Worm (Caenorhabditis elegans) whole organism, young adult: ENCODE data around the gene R160.14.

Experiments used
- B0035.1 ChIP-seq: sonication (generic microtip); optimal IDR thresholded peaks from 2 replicates; lab custom pipeline; 2016; ENCODE audit warnings: missing genetic modification characterization, mild to moderate bottlenecking, missing compliant biosample characterization, missing genotype, missing genetic modification reagents
- B0261.1 ChIP-seq: sonication (generic microtip); optimal IDR thresholded peaks from 2 replicates; lab custom pipeline; 2016; ENCODE audit warnings: mild to moderate bottlenecking, missing genetic modification characterization, moderate library complexity, missing compliant biosample characterization
- C06A6.2 ChIP-seq: fragments of 200-800 bp; sonication (Bioruptor generic); conservative IDR thresholded peaks from 2 replicates; pipeline ENCODE4 v1.3.6; 2022; ENCODE audit warnings: missing genetic modification characterization, missing compliant biosample characterization
- F39B2.1 ChIP-seq: fragments of 200-800 bp; sonication (Bioruptor generic); IDR thresholded peaks from 2 replicates; pipeline ENCODE4 v1.3.6; 2022; ENCODE audit warnings: missing genetic modification reagents, missing genetic modification characterization, missing compliant biosample characterization
- F57A8.1 ChIP-seq: fragments of 200-800 bp; sonication (Bioruptor generic); optimal IDR thresholded peaks from 2 replicates; lab custom pipeline; 2018; ENCODE audit warnings: mild to moderate bottlenecking, missing genetic modification characterization, moderate library complexity, missing compliant biosample characterization
- K12H6.12 ChIP-seq: fragments of 200-800 bp; sonication (Bioruptor generic); optimal IDR thresholded peaks from 2 replicates; lab custom pipeline; 2018; ENCODE audit warnings: mild to moderate bottlenecking, missing genetic modification characterization, missing compliant biosample characterization
- T07F8.4 ChIP-seq: sonication (generic microtip); optimal IDR thresholded peaks from 2 replicates; lab custom pipeline; 2016; ENCODE audit warnings: mild to moderate bottlenecking, missing genetic modification characterization, moderate library complexity, missing compliant biosample characterization
- T26A5.8 ChIP-seq: sonication (generic microtip); optimal IDR thresholded peaks from 2 replicates; lab custom pipeline; 2016; ENCODE audit warnings: missing genetic modification characterization, missing compliant biosample characterization
- Y53G8AR.9 ChIP-seq: fragments of 200-800 bp; sonication (Bioruptor generic); conservative IDR thresholded peaks from 2 replicates; pipeline ENCODE4 v1.3.6; 2022; ENCODE audit warnings: missing genetic modification reagents, missing genetic modification characterization, missing compliant biosample characterization
- Y67H2A.10 ChIP-seq: fragments of 200-800 bp; sonication (Bioruptor generic); conservative IDR thresholded peaks from 2 replicates; pipeline ENCODE4 v1.3.6; 2022; ENCODE audit warnings: missing genetic modification reagents, missing genetic modification characterization, missing compliant biosample characterization
- Y79H2A.3 ChIP-seq: fragments of 200-800 bp; sonication (Bioruptor generic); conservative IDR thresholded peaks from 2 replicates; pipeline ENCODE4 v1.3.6; 2022; ENCODE audit warnings: missing genetic modification reagents, missing genetic modification characterization, missing compliant biosample characterization
- Y95B8A.8 ChIP-seq: fragments of 200-800 bp; sonication (Bioruptor generic); IDR thresholded peaks from 2 replicates; pipeline ENCODE4 v1.3.6; 2022; ENCODE audit warnings: missing genetic modification reagents, missing genetic modification characterization, missing compliant biosample characterization
- ama-1 ChIP-seq, 3 experiments: fragments of 150-350 bp in 1 of 3; sonication (generic microtip) in 2 of 3; optimal IDR thresholded peaks; 2 replicates each; lab custom pipeline; 2014 to 2018; ENCODE audit warnings: missing biosample characterization in 2 of 3, missing genetic modification characterization in 2 of 3, missing genetic modification reagents in 2 of 3
- athp-1 ChIP-seq: sonication (generic microtip); optimal IDR thresholded peaks from 2 replicates; lab custom pipeline; 2017; ENCODE audit warnings: mild to moderate bottlenecking, missing genetic modification characterization, missing compliant biosample characterization
- attf-6 ChIP-seq: fragments of 200-800 bp; sonication (Bioruptor generic); IDR thresholded peaks from 2 replicates; pipeline ENCODE4 v1.3.6; 2022; ENCODE audit warnings: missing genetic modification reagents, missing genetic modification characterization, missing compliant biosample characterization
- bed-2 ChIP-seq: fragments of 200-800 bp; sonication (Bioruptor generic); IDR thresholded peaks from 2 replicates; pipeline ENCODE4 v1.3.6; 2022; ENCODE audit warnings: missing genetic modification reagents, missing genetic modification characterization, missing compliant biosample characterization
- ceh-40 ChIP-seq: fragments of 200-800 bp; sonication (Bioruptor generic); IDR thresholded peaks from 2 replicates; pipeline ENCODE4 v1.3.6; 2022; ENCODE audit warnings: missing genetic modification characterization, missing compliant biosample characterization
- ceh-58 ChIP-seq: fragments of 200-800 bp; sonication (Bioruptor generic); IDR thresholded peaks from 2 replicates; pipeline ENCODE4 v1.3.6; 2022; ENCODE audit warnings: missing genetic modification characterization, missing compliant biosample characterization
- die-1 ChIP-seq: sonication (generic microtip); optimal IDR thresholded peaks from 2 replicates; lab custom pipeline; 2016; ENCODE audit warnings: missing genotype, mild to moderate bottlenecking, missing genetic modification characterization, missing compliant biosample characterization
- dpff-1 ChIP-seq: sonication (generic microtip); optimal IDR thresholded peaks from 2 replicates; lab custom pipeline; 2017; ENCODE audit warnings: mild to moderate bottlenecking, missing genetic modification characterization, missing compliant biosample characterization
- egrh-3 ChIP-seq: fragments of 200-800 bp; sonication (Bioruptor generic); IDR thresholded peaks from 2 replicates; pipeline ENCODE4 v1.3.6; 2022; ENCODE audit warnings: missing genetic modification reagents, missing genetic modification characterization, missing compliant biosample characterization
- hmg-1.2 ChIP-seq: fragments of 200-800 bp; sonication (Bioruptor generic); IDR thresholded peaks from 2 replicates; pipeline ENCODE4 v1.3.6; 2022; ENCODE audit warnings: missing genetic modification reagents, missing genetic modification characterization, missing compliant biosample characterization
- lin-35 ChIP-seq, 3 experiments: fragments of 150-350 bp in 2 of 3; sonication (generic microtip) in 1 of 3; optimal IDR thresholded peaks; 2 replicates each; lab custom pipeline; 2014 to 2018; ENCODE audit warnings: missing biosample characterization in 3 of 3, missing genetic modification characterization in 3 of 3, missing genetic modification reagents in 3 of 3
- lin-54 ChIP-seq: fragments of 200-800 bp; sonication (Bioruptor generic); optimal IDR thresholded peaks from 2 replicates; lab custom pipeline; 2018; ENCODE audit warnings: mild to moderate bottlenecking, missing genetic modification characterization, missing compliant biosample characterization
- madf-10 ChIP-seq: sonication (generic microtip); optimal IDR thresholded peaks from 2 replicates; lab custom pipeline; 2016; ENCODE audit warnings: mild to moderate bottlenecking, missing genetic modification characterization, missing compliant biosample characterization
- madf-8 ChIP-seq: fragments of 200-800 bp; sonication (Bioruptor generic); conservative IDR thresholded peaks from 2 replicates; pipeline ENCODE4 v1.3.6; 2022; ENCODE audit warnings: missing genetic modification reagents, missing genetic modification characterization, missing compliant biosample characterization
- mes-4 ChIP-seq: sonication (generic microtip); optimal IDR thresholded peaks from 2 replicates; lab custom pipeline; 2016; ENCODE audit warnings: missing genotype, missing genetic modification characterization, missing compliant biosample characterization
- nhr-120 ChIP-seq: fragments of 200-800 bp; sonication (Bioruptor generic); IDR thresholded peaks from 2 replicates; pipeline ENCODE4 v1.3.6; 2022; ENCODE audit warnings: missing genetic modification characterization, missing compliant biosample characterization
- nhr-179 ChIP-seq: sonication (generic microtip); optimal IDR thresholded peaks from 2 replicates; lab custom pipeline; 2016; ENCODE audit warnings: mild to moderate bottlenecking, missing genetic modification characterization, missing compliant biosample characterization
- nhr-27 ChIP-seq: fragments of 200-800 bp; sonication (Bioruptor generic); optimal IDR thresholded peaks from 2 replicates; lab custom pipeline; 2018; ENCODE audit warnings: mild to moderate bottlenecking, missing genetic modification characterization, moderate library complexity, missing compliant biosample characterization
- nhr-80 ChIP-seq: sonication (generic microtip); optimal IDR thresholded peaks from 2 replicates; lab custom pipeline; 2016; ENCODE audit warnings: missing genetic modification characterization, missing compliant biosample characterization
- pbrm-1 ChIP-seq: fragments of 200-800 bp; sonication (Bioruptor generic); IDR thresholded peaks from 2 replicates; pipeline ENCODE4 v1.3.6; 2022; ENCODE audit warnings: missing genetic modification reagents, missing genetic modification characterization, missing compliant biosample characterization
- rec-8 ChIP-seq, 2 experiments: sonication (generic microtip); optimal IDR thresholded peaks; 2 replicates each; lab custom pipeline; 2016; ENCODE audit warnings: mild to moderate bottlenecking in 2 of 2, missing genetic modification characterization in 2 of 2, missing genetic modification reagents in 2 of 2, missing genotype in 2 of 2, missing biosample characterization in 1 of 2, missing compliant biosample characterization in 1 of 2, moderate library complexity in 1 of 2
- rpc-1 ChIP-seq, 2 experiments: fragments of 150-350 bp in 1 of 2; sonication (generic microtip) in 1 of 2; optimal IDR thresholded peaks; 2 replicates each; lab custom pipeline; 2014 to 2018; ENCODE audit warnings: missing biosample characterization in 1 of 2, missing genetic modification characterization in 1 of 2, missing genetic modification reagents in 1 of 2, missing genotype in 1 of 2
- snpc-1.1 ChIP-seq: sonication (generic microtip); optimal IDR thresholded peaks from 2 replicates; lab custom pipeline; 2017; ENCODE audit warnings: missing genetic modification characterization, mild to moderate bottlenecking, missing compliant biosample characterization, antibody characterized with exemption, moderate library complexity, missing genotype, missing genetic modification reagents; ENCODE audit not compliant: insufficient read depth
- snpc-1.3 ChIP-seq: sonication (generic microtip); optimal IDR thresholded peaks from 2 replicates; lab custom pipeline; 2017; ENCODE audit warnings: missing genetic modification characterization, mild to moderate bottlenecking, missing compliant biosample characterization, antibody characterized with exemption, moderate library complexity, missing genotype, missing genetic modification reagents; ENCODE audit not compliant: insufficient read depth
- snpc-3.4 ChIP-seq: sonication (generic microtip); optimal IDR thresholded peaks from 2 replicates; lab custom pipeline; 2017; ENCODE audit warnings: missing genetic modification characterization, mild to moderate bottlenecking, missing compliant biosample characterization, antibody characterized with exemption, moderate library complexity, missing genotype, missing genetic modification reagents
- snpc-4 ChIP-seq, 5 experiments: fragments of 150-350 bp in 1 of 5; sonication (generic microtip) in 4 of 5; optimal IDR thresholded peaks; 2 replicates each; lab custom pipeline; 2014 to 2018; ENCODE audit warnings: missing genetic modification characterization in 5 of 5, missing biosample characterization in 3 of 5, antibody characterized with exemption in 2 of 5, mild to moderate bottlenecking in 2 of 5, missing compliant biosample characterization in 2 of 5, missing genotype in 2 of 5, moderate library complexity in 2 of 5, missing genetic modification reagents in 1 of 5
- tbp1 ChIP-seq: fragments of 200-800 bp; sonication (Bioruptor generic); optimal IDR thresholded peaks from 2 replicates; lab custom pipeline; 2018; ENCODE audit warnings: mild to moderate bottlenecking, missing genetic modification characterization, missing compliant biosample characterization
- tbx-9 ChIP-seq: sonication (generic microtip); optimal IDR thresholded peaks from 2 replicates; lab custom pipeline; 2016; ENCODE audit warnings: borderline replicate concordance, missing genetic modification characterization, inconsistent platforms, missing compliant biosample characterization
- tlf-1 ChIP-seq: fragments of 200-800 bp; sonication (Bioruptor generic); optimal IDR thresholded peaks from 2 replicates; lab custom pipeline; 2018; ENCODE audit warnings: mild to moderate bottlenecking, missing genetic modification characterization, missing compliant biosample characterization
- zim-3 ChIP-seq: sonication (generic microtip); optimal IDR thresholded peaks from 2 replicates; lab custom pipeline; 2017; ENCODE audit warnings: mild to moderate bottlenecking, missing genetic modification characterization, moderate library complexity, missing compliant biosample characterization
- ztf-25 ChIP-seq: fragments of 200-800 bp; sonication (Bioruptor generic); IDR thresholded peaks from 2 replicates; pipeline ENCODE4 v1.3.6; 2022; ENCODE audit warnings: missing genetic modification reagents, missing genetic modification characterization, missing compliant biosample characterization
- ztf-28 ChIP-seq: fragments of 200-800 bp; sonication (Bioruptor generic); IDR thresholded peaks from 2 replicates; pipeline ENCODE4 v1.3.6; 2022; ENCODE audit warnings: missing genetic modification reagents, missing genetic modification characterization, missing compliant biosample characterization

The R160.14 gene

DNA sequence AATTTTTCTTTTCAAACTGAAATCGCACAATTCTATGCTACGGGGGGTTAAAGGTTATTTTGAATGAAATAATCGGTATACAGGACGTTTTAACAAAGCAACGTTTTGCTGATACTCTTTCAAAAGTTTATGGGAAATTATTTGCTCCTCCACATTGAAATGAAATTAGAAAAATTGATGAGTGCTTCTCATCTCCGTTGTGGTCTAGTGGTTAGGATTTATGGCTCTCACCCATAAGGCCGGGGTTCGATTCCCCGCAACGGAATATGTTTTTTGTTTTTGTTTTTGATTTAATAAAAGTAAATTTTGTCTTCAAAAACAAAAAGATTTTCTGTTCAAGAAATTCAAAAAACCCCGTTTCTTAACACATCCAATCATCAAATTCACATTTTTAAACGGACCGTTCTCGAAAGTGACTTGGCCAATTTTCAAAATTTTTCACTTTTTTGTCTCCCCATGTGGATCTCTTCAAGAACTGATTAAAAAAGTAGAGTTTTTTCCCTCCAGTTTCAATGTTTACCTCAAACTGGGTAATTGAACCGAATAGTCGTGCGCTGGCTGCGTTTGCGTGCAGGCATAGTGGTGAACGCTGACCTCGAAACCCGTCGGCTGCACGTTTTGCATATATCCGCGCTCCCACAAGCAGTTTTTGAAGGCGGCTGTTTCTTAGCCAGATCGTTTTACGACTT, 37.8 kb upstream of the R160.14 start (continued):
- TF ChIP-seq snpc-4 (GFP tag; optimal IDR thresholded peaks at IDR 0.05; lab: Kevin White, UChicago): peak; percentile 20
- peak in 1 of 4 experiments; percentile 77 for TF ChIP-seq snpc-4 (tag; optimal IDR thresholded peaks at IDR 0.05; lab: Kevin White, UChicago)
- TF ChIP-seq K12H6.12 (tag; lab: Kevin White, UChicago): no peak
- no peak for TF ChIP-seq dpff-1 (tag; lab: Kevin White, UChicago)
- no peak for TF ChIP-seq ama-1 (optimal IDR thresholded peaks at IDR 0.05; lab: Kevin White, UChicago)
- peak in 1 of 2 experiments; percentile 23 for TF ChIP-seq ama-1 (GFP tag; optimal IDR thresholded peaks at IDR 0.05; lab: Kevin White, UChicago)
- TF ChIP-seq tbp1 (GFP tag; lab: Kevin White, UChicago): peak; percentile 90
- TF ChIP-seq Y79H2A.3 (GFP tag; lab: Robert Waterston, UW): no peak
- no peak for TF ChIP-seq egrh-3 (GFP tag; lab: Robert Waterston, UW)
- TF ChIP-seq T26A5.8 (tag; lab: Kevin White, UChicago): no peak
- no peak for TF ChIP-seq nhr-179 (tag; lab: Kevin White, UChicago)
- no peak for TF ChIP-seq tbx-9 (tag; lab: Kevin White, UChicago)
- no peak for TF ChIP-seq lin-35 (GFP tag; optimal IDR thresholded peaks at IDR 0.05; lab: Kevin White, UChicago)
- no peak for TF ChIP-seq Y67H2A.10
- TF ChIP-seq Y95B8A.8 (GFP tag; lab: Robert Waterston, UW): no peak
- TF ChIP-seq B0261.1: peak; percentile 74
- TF ChIP-seq nhr-80: no peak
- no peak for TF ChIP-seq F39B2.1 (GFP tag; lab: Robert Waterston, UW)
- TF ChIP-seq pbrm-1: peak; percentile 10; the same call in 1 of the 2 replicates
- TF ChIP-seq mes-4 (tag; lab: Kevin White, UChicago): no peak
- TF ChIP-seq attf-6 (GFP tag; lab: Robert Waterston, UW): no peak
- no peak for TF ChIP-seq tlf-1
- TF ChIP-seq hmg-1.2 (GFP tag; lab: Robert Waterston, UW): peak; percentile 70
- TF ChIP-seq B0035.1: no peak
- TF ChIP-seq C06A6.2 (GFP tag; lab: Robert Waterston, UW): no peak
- no peak for TF ChIP-seq snpc-1.1
- TF ChIP-seq madf-8 (GFP tag; lab: Robert Waterston, UW): no peak
- no peak for TF ChIP-seq athp-1 (tag; lab: Kevin White, UChicago)
- peak; percentile 72 for TF ChIP-seq rpc-1 (optimal IDR thresholded peaks at IDR 0.05; lab: Kevin White, UChicago)
- TF ChIP-seq rpc-1 (tag; optimal IDR thresholded peaks at IDR 0.05; lab: Kevin White, UChicago): peak; percentile 87
- TF ChIP-seq bed-2 (GFP tag; lab: Robert Waterston, UW): no peak
- TF ChIP-seq ceh-58 (GFP tag; lab: Robert Waterston, UW): no peak
- 0 out of 2 replicates have a peak, but pooled peaks have one; percentile 42 for TF ChIP-seq nhr-120 (GFP tag; lab: Robert Waterston, UW)
- peak; percentile 16 for TF ChIP-seq madf-10
- TF ChIP-seq Y53G8AR.9: no peak
- TF ChIP-seq T07F8.4 (tag; lab: Kevin White, UChicago): no peak
- peak; percentile 23 for TF ChIP-seq snpc-1.3
- TF ChIP-seq, all 124 proteins: peak for 15

DNA sequence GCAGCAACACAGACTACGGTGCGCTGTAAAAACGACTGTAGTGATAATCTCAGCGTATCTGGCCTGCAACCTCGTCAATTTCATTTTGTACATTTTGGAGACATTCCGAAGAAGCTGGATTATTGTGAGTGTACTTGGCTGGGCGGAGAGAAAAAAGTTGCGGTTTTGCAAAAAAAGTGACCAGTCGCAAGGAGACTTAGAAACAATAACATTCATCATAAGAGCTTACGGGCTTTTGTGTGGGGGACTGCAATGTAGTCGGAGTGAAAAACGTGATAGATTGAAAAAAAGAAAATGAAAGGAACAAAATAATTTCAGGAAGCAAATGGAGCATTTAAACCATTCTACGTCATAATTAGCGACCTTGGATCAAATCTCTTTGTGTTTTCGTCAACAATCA, 36.6 kb upstream of the R160.14 start:
- TF ChIP-seq zim-3 (no peak), snpc-4 (GFP tag; optimal IDR thresholded peaks at IDR 0.05; lab: Kevin White, UChicago) (no peak), snpc-4 (tag; optimal IDR thresholded peaks at IDR 0.05; lab: Kevin White, UChicago) (no peak), ceh-40 (GFP tag; lab: Robert Waterston, UW) (no peak), ztf-28 (GFP tag; lab: Robert Waterston, UW) (no peak), F57A8.1 (GFP tag; lab: Kevin White, UChicago) (no peak), lin-54 (GFP tag; lab: Kevin White, UChicago) (no peak), rec-8 (tag; optimal IDR thresholded peaks at IDR 0.05; lab: Kevin White, UChicago) (no peak), snpc-3.4 (tag; lab: Kevin White, UChicago) (no peak), nhr-27 (no peak), lin-35 (GFP tag; optimal IDR thresholded peaks at IDR 0.05; lab: Kevin White, UChicago) (no peak), ztf-25 (GFP tag; lab: Robert Waterston, UW) (no peak), die-1 (tag; lab: Kevin White, UChicago) (no peak)
